Fruit fly (Drosophila melanogaster) whole organism: ENCODE measurements around the gene Droj2.

Experiments used
- CG8478 ChIP-seq: fragments of >200 bp; optimal IDR thresholded peaks from 2 replicates; lab custom pipeline; 2018; ENCODE audit warnings: inconsistent platforms
- Dll ChIP-seq: fragments of >200 bp; optimal IDR thresholded peaks from 2 replicates; lab custom pipeline; 2017
- EcR ChIP-seq, 2 experiments: fragments of >200 bp; optimal IDR thresholded peaks; 2 replicates each; lab custom pipeline; 2017; ENCODE audit warnings: missing biosample characterization in 2 of 2, missing genetic modification characterization in 2 of 2, missing genetic modification reagents in 2 of 2
- pan ChIP-seq: fragments of >200 bp; optimal IDR thresholded peaks from 2 replicates; lab custom pipeline; 2017
- psq ChIP-seq: fragments of >200 bp; optimal IDR thresholded peaks from 2 replicates; lab custom pipeline; 2017
- usp ChIP-seq: fragments of >200 bp; optimal IDR thresholded peaks from 2 replicates; lab custom pipeline; 2017; ENCODE audit warnings: missing biosample characterization, missing genetic modification characterization, mixed read lengths

Gene Droj2

DNA sequence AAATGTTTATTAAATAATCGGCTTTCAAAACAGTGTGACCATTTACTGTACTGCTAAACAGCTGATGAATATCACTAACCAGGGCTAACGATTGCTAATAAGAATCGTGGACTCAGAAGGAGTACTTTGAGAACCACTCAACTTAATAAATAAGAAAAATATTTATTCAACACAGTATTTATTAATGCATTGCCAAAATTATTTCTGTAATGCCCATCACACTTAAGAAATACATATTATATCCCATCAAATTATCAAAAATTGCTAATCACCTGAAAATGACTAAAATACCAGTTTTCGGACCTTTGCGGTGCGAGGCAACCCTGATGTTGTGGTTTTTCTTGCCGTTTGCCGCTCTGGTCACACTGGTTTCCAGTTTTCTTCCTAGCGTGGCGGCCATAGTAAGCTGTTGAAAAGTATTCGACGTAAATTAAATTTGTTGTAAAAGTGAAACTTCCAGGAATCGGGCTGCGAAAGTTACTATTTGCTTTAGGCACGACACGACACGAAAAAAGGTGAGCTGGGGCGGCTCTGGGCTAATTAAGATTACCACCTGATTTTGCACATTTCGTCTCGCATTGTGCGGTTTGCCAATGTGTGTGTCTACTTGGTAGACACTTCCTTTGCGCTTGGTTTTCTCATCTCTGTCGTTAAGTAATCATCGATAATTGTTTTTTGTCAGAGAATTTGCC, at the start of gene Droj2, which contains the start of gene mRpS21:
Gene Droj2 (plus strand): TSS at position 363 of the 692 bp plus-strand sequence.
Gene mRpS21 (minus strand): TSS at position 66 of the 692 bp plus-strand sequence.
- no peak for TF ChIP-seq pan (lab: Kevin White, UChicago)
- no peak for TF ChIP-seq CG8478 (lab: Kevin White, UChicago)
- TF ChIP-seq EcR (GFP tag; optimal IDR thresholded peaks at IDR 0.05; lab: Kevin White, UChicago) = no peak
- TF ChIP-seq Dll = no peak
- no peak for TF ChIP-seq usp (GFP tag; lab: Kevin White, UChicago)
- TF ChIP-seq psq = no peak

DNA sequence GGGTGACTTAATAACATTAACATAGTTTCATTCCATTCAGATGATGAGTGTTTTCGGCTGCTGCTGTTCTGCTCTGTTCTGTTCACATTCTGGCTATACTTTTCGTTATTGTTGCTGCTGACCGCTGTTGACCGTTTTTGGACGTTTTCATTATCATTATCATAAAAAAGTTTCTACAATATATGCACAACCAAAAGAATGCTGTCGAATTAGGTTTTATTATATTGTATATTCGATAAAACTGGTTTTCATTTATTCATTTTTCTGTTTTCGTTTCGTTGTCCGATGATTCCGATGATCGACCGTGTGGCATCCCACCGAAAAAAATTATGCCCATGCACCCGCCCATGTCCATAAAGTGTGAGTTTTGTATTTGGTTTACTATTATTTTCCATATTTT, 48.9 kb upstream of the Droj2 start:
- no peak for TF ChIP-seq EcR (GFP tag; optimal IDR thresholded peaks at IDR 0.05; lab: Kevin White, UChicago)
- no peak for TF ChIP-seq CG8478 (lab: Kevin White, UChicago)

DNA sequence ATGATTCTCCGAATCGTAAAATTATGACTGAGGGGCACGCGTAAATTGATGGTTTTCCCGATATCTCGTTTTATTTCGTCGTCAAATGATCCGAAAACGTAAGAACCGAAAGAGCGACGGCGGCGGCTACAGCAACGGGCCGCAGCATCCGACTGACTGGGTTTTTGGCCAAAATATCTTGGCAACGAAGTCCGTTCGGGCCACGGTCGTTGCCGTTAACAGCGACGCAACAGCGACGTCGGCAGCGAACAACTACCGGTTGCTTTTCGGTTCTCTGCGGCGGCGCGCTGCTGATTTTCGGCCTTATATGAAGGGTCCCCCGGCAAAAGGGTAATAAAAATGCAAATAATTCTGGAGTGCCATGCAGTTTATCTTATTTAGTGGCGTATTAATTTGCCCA, 47.9 kb upstream of the Droj2 start, which contains the start of gene PK2-R2:
Gene PK2-R2 (minus strand): TSS at position 160 of the 400 bp plus-strand sequence.
- TF ChIP-seq EcR (GFP tag; optimal IDR thresholded peaks at IDR 0.05; lab: Kevin White, UChicago) = no peak
- no peak for TF ChIP-seq pan (lab: Kevin White, UChicago)
- no peak for TF ChIP-seq CG8478 (lab: Kevin White, UChicago)
- no peak for TF ChIP-seq Dll
- TF ChIP-seq psq = no peak
- TF ChIP-seq usp (GFP tag; lab: Kevin White, UChicago) = no peak

- no peak for TF ChIP-seq CG8478 (lab: Kevin White, UChicago)
- TF ChIP-seq Dll = no peak
- no peak for TF ChIP-seq EcR (GFP tag; optimal IDR thresholded peaks at IDR 0.05; lab: Kevin White, UChicago)
- no peak for TF ChIP-seq usp (GFP tag; lab: Kevin White, UChicago)
- no peak for TF ChIP-seq psq
- no peak for TF ChIP-seq pan (lab: Kevin White, UChicago)
These were observed 43.9 kb upstream of the Droj2 start, which contains the start of gene PK2-R1 for dm6 chr3R:13338030-13338429. PK2-R1 (plus strand) TSS chr3R:13338330.

DNA sequence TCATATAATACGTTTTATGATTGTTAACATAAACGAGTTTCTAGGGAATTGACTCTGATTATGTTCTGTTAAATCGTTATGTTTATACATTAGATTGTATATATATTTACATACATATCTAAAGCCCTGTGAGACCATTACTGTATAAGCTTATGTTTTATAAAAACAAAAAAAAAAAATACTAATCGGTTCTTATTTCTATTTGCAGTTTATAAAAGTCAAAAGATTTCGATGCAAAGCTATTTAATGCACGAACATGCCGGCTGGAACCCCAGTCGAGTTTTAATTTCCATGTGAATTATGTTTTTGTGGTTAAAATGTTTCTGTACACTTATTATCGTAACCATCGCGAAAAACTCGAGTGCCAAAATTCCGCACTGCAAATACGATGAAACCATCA, 28.5 kb upstream of the Droj2 start, which contains the start of gene mthl12:
Gene mthl12 (plus strand): TSS at position 301 of the 400 bp plus-strand sequence.
- TF ChIP-seq Dll = no peak
- no peak for TF ChIP-seq EcR (GFP tag; optimal IDR thresholded peaks at IDR 0.05; lab: Kevin White, UChicago)
- TF ChIP-seq usp (GFP tag; lab: Kevin White, UChicago) = no peak
- no peak for TF ChIP-seq CG8478 (lab: Kevin White, UChicago)
- no peak for TF ChIP-seq pan (lab: Kevin White, UChicago)
- no peak for TF ChIP-seq psq

- TF ChIP-seq CG8478 (lab: Kevin White, UChicago) (no peak), psq (no peak), EcR (GFP tag; optimal IDR thresholded peaks at IDR 0.05; lab: Kevin White, UChicago) (no peak), pan (lab: Kevin White, UChicago) (no peak), Dll (no peak), usp (GFP tag; lab: Kevin White, UChicago) (no peak)
These were observed 24.9 kb upstream of the Droj2 start for dm6 chr3R:13356960-13357359.

DNA sequence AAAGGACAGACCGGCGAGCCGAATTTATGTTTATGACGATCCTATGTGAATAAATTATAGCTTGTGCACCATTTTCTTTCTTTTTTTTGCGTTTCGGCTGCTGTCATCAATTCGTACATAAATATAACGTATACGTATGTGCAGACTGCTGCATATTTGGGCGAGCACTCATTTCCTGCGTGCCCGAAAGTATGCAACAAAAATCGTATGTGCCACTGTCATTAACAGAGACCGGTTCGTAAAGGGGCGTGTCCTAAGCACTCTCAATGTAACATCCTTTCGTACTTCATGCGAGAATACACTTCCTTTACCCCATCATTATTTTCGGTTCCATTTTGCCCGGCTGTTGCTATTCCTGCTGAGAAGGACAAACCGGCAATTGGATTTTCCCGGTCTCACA, 21.8 kb upstream of the Droj2 start:
- no peak for TF ChIP-seq EcR (GFP tag; optimal IDR thresholded peaks at IDR 0.05; lab: Kevin White, UChicago)
- no peak for TF ChIP-seq CG8478 (lab: Kevin White, UChicago)
- no peak for TF ChIP-seq usp (GFP tag; lab: Kevin White, UChicago)
- no peak for TF ChIP-seq Dll
- no peak for TF ChIP-seq pan (lab: Kevin White, UChicago)
- no peak for TF ChIP-seq psq

DNA sequence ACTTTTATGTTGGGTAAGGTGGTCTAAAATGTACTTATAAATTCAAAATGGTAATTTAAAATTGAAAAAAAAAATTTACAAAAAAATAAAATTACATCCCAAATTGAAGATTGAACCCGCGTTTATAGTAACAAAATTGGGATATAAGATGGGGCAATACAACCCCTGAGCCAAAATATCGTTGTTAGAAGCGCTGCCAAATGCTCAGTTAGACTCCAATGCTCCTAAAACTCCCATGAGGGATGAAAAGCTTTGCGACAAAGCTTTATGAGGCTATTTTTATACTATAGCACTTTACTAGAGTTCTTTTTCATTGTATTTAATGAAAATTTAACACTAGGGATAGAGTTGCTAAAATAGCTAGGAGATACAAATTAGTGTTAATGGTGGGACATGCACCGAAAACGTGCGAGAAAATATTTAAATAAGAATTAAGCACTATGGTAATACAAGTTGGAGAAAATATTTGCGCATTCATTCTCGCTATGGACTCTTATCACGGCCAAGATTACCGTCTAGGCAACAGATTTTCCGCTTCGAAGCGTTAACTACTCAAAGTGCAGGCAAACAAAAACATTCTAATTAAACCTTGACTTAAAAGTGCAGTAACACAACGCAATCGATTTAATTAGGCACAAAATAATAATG, 18.4 kb upstream of the Droj2 start:
- no peak for TF ChIP-seq CG8478 (lab: Kevin White, UChicago)
- TF ChIP-seq psq = no peak
- no peak for TF ChIP-seq usp (GFP tag; lab: Kevin White, UChicago)
- no peak for TF ChIP-seq Dll
- no peak for TF ChIP-seq EcR (GFP tag; optimal IDR thresholded peaks at IDR 0.05; lab: Kevin White, UChicago)

DNA sequence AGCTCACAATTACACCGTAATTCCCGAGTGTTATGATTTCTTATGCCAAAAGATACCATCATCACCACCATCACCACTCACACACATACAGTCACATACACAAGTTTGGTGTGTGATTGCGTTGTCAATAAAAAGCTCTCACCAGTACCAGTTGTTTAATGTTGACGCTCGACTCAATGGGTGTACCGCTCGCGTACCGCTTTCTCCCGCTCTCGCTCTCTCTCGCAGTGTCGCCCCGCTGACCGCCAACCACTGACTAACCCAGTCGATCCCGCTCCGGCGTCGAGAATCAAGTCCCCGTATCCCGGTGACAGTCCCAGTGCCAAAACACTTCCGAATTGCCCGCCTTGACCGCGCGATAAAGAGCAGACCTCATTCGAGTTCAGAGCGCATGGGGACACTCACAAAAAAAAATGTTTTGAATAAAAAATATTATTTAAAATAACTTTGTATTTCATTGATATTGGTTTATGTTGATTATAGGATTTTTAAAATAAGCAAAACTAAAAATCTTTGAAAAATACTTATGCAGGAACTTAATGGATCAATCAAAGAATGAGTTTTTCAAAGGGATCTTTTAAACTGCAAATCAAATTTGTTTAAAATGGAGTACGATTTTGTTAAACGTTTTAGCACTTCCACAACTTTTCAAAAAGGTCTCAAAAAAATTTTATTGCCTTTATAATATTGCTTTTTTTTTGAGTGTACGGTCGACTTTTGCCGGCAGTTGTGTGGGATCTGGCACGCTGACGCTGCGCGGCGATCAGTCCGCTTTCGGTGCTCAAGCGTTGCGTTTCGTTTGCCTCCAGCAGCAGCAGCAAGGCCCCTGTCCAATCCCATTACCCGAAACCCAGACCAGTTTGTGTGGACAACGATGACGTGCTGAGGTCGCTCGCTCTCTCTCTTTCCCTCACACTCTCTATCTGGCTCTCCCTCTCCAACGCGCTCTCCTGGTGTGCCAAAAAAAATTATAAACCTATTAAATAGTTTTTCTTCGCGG, 17.4 kb upstream of the Droj2 start, which contains the start of gene Dic1:
Gene Dic1 (plus strand): TSS at position 764 of the 1,000 bp plus-strand sequence.
- peak; percentile 90 for TF ChIP-seq Dll
- TF ChIP-seq CG8478 (lab: Kevin White, UChicago) = no peak

dm6 chr3R:13365665-13366414, 16.1 kb upstream of the Droj2 start:
- TF ChIP-seq psq (no peak), CG8478 (lab: Kevin White, UChicago) (no peak), usp (GFP tag; lab: Kevin White, UChicago) (no peak), EcR (GFP tag; optimal IDR thresholded peaks at IDR 0.05; lab: Kevin White, UChicago) (no peak), Dll (no peak), pan (lab: Kevin White, UChicago) (no peak)
